Fruit fly (Drosophila melanogaster) whole organism: ENCODE results near the gene CG15130.

Experiments used
- CG8478 ChIP-seq: fragments of >200 bp; optimal IDR thresholded peaks from 2 replicates; lab custom pipeline; 2018; ENCODE audit warnings: inconsistent platforms
- Dll ChIP-seq: fragments of >200 bp; optimal IDR thresholded peaks from 2 replicates; lab custom pipeline; 2017
- EcR ChIP-seq, 2 experiments: fragments of >200 bp; optimal IDR thresholded peaks; 2 replicates each; lab custom pipeline; 2017; ENCODE audit warnings: missing biosample characterization in 2 of 2, missing genetic modification characterization in 2 of 2, missing genetic modification reagents in 2 of 2
- pan ChIP-seq: fragments of >200 bp; optimal IDR thresholded peaks from 2 replicates; lab custom pipeline; 2017
- psq ChIP-seq: fragments of >200 bp; optimal IDR thresholded peaks from 2 replicates; lab custom pipeline; 2017
- usp ChIP-seq: fragments of >200 bp; optimal IDR thresholded peaks from 2 replicates; lab custom pipeline; 2017; ENCODE audit warnings: missing biosample characterization, missing genetic modification characterization, mixed read lengths

The CG15130 gene

dm6 chr2L:20397032-20397431 is 27.4 kb downstream of the CG15130 start:
- TF ChIP-seq pan (no peak), EcR (GFP tag; optimal IDR thresholded peaks at IDR 0.05; lab: Kevin White, UChicago) (no peak), Dll (lab: Kevin White, UChicago) (no peak), CG8478 (lab: Kevin White, UChicago) (no peak), usp (GFP tag; lab: Kevin White, UChicago) (no peak), psq (no peak)

dm6 chr2L:20390004-20390403 is 34.5 kb downstream of the CG15130 start:
- no peak for TF ChIP-seq pan
- no peak for TF ChIP-seq EcR (GFP tag; optimal IDR thresholded peaks at IDR 0.05; lab: Kevin White, UChicago)
- no peak for TF ChIP-seq usp (GFP tag; lab: Kevin White, UChicago)
- no peak for TF ChIP-seq CG8478 (lab: Kevin White, UChicago)
- TF ChIP-seq Dll (lab: Kevin White, UChicago), result no peak
- no peak for TF ChIP-seq psq

- TF ChIP-seq Dll (lab: Kevin White, UChicago) (no peak), psq (no peak), EcR (GFP tag; optimal IDR thresholded peaks at IDR 0.05; lab: Kevin White, UChicago) (no peak), usp (GFP tag; lab: Kevin White, UChicago) (no peak), CG8478 (lab: Kevin White, UChicago) (no peak)
Measured at dm6 chr2L:20382141-20382815, 42.2 kb downstream of the CG15130 start, which contains the start of gene CG16798. Gene CG16798, minus strand, starts transcription at chr2L:20382356.

dm6 chr2L:20381329-20381728 is 43.1 kb downstream of the CG15130 start:
- no peak for TF ChIP-seq usp (GFP tag; lab: Kevin White, UChicago)

dm6 chr2L:20374054-20374507 is 50.4 kb downstream of the CG15130 start, which contains the start of gene Ugt37A1:
Gene Ugt37A1, minus strand, starts transcription at chr2L:20374104.
- TF ChIP-seq usp (GFP tag; lab: Kevin White, UChicago) (no peak), Dll (lab: Kevin White, UChicago) (no peak), pan (no peak)
